Fruit fly (Drosophila melanogaster): ENCODE measurements around the gene CG7557.

DNA sequence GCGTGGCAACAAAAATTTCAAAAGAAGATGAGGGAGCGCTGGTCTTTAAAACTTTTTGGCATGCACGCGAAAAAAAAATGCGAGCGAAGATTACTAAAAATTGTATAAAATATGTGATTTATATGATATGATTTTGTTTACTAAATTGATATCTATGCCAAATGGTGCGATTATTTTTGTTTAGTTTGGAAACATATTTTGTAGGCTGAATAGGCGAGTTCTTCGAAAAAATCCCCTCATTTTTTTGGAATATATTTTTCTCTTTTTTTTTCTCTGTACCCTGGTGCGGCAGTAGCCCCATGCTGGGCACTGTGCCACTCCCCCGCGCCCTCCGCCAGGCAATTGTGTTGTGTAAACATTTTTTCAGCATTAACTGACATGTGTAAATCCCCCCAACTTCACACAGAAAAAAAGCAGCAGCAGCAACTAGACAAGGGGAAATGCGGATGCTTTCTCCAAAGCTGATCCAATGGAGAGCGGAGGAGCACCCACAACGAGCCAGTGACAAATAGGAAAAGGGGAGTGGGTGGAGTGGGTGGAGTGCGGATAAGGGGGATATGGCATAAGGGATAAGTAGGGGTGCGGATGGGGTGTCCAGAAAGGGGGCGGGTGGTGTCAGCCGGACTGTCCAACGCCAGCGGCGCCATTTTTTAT, 41.1 kb downstream of the CG7557 start:
- TF ChIP-seq pdm3 (GFP tag; optimal IDR thresholded peaks at IDR 0.05) (peak; percentile 12), lz (GFP tag; optimal IDR thresholded peaks at IDR 0.05) (peak; percentile 3), Blimp-1 (GFP tag; optimal IDR thresholded peaks at IDR 0.05) (no peak), Sox14 (GFP tag; optimal IDR thresholded peaks at IDR 0.05) (no peak), CG6854 (GFP tag; optimal IDR thresholded peaks at IDR 0.05) (no peak), Sox102F (GFP tag; optimal IDR thresholded peaks at IDR 0.05) (no peak), fd85E (GFP tag; optimal IDR thresholded peaks at IDR 0.05) (no peak), Eip75B (GFP tag; optimal IDR thresholded peaks at IDR 0.05) (peak; percentile 12)

All from whole organism, prepupa.